Fruit fly (Drosophila melanogaster) whole organism, pupa: ENCODE measurements around the gene CG31525.
A peak's percentile ranks its signal among the peaks of the same experiment; 100 is the strongest.

ENCODE experiments used
- CG10348 ChIP-seq: fragments of 200-800 bp; sonication (Bioruptor generic); IDR thresholded peaks from 2 replicates; pipeline ENCODE4 v1.3.6; 2022; ENCODE audit warnings: missing biosample characterization, missing genetic modification characterization
- CG12605 ChIP-seq: fragments of 200-800 bp; sonication (Bioruptor generic); IDR thresholded peaks from 2 replicates; pipeline ENCODE4 v1.3.6; 2022; ENCODE audit warnings: missing biosample characterization, missing genetic modification characterization
- CG13204 ChIP-seq: fragments of 200-800 bp; sonication (Bioruptor generic); optimal IDR thresholded peaks from 2 replicates; lab custom pipeline; 2018; ENCODE audit warnings: missing biosample characterization, mild to moderate bottlenecking, missing genetic modification characterization, moderate library complexity
- CG14655 ChIP-seq: fragments of 200-800 bp; sonication (Bioruptor generic); optimal IDR thresholded peaks from 3 replicates; lab custom pipeline; 2017; ENCODE audit warnings: mild to moderate bottlenecking, missing biosample characterization, missing genetic modification reagents, missing genetic modification characterization
- CG15710 ChIP-seq: fragments of 200-800 bp; sonication (Bioruptor generic); optimal IDR thresholded peaks from 2 replicates; lab custom pipeline; 2018; ENCODE audit warnings: missing biosample characterization, mild to moderate bottlenecking, missing genetic modification characterization, moderate library complexity
- CG17806 ChIP-seq: fragments of 200-800 bp; sonication (Bioruptor generic); optimal IDR thresholded peaks from 2 replicates; lab custom pipeline; 2018; ENCODE audit warnings: missing biosample characterization, mild to moderate bottlenecking, missing genetic modification characterization, moderate library complexity
- CG32121 ChIP-seq: fragments of 200-800 bp; sonication (Bioruptor generic); IDR thresholded peaks from 2 replicates; pipeline ENCODE4 v1.3.6; 2022; ENCODE audit warnings: missing biosample characterization, missing genetic modification characterization
- CG34367 ChIP-seq: fragments of 200-800 bp; sonication (Bioruptor generic); optimal IDR thresholded peaks from 2 replicates; lab custom pipeline; 2018; ENCODE audit warnings: missing biosample characterization, mild to moderate bottlenecking, missing genetic modification characterization
- CG4496 ChIP-seq: fragments of 200-800 bp; sonication (Bioruptor generic); IDR thresholded peaks from 3 replicates; pipeline ENCODE4 v1.3.6; 2022; ENCODE audit warnings: missing biosample characterization, missing genetic modification characterization
- CG8159 ChIP-seq: fragments of 200-800 bp; sonication (Bioruptor generic); optimal IDR thresholded peaks from 3 replicates; lab custom pipeline; 2018; ENCODE audit warnings: missing biosample characterization, mild to moderate bottlenecking, missing genetic modification characterization, moderate library complexity
- CG8301 ChIP-seq: fragments of 200-800 bp; sonication (Bioruptor generic); optimal IDR thresholded peaks from 2 replicates; lab custom pipeline; 2018; ENCODE audit warnings: missing biosample characterization, mild to moderate bottlenecking, missing genetic modification characterization
- CG9948 ChIP-seq: fragments of 200-800 bp; sonication (Bioruptor generic); optimal IDR thresholded peaks from 2 replicates; lab custom pipeline; 2018; ENCODE audit warnings: missing biosample characterization, mild to moderate bottlenecking, missing genetic modification characterization, moderate library complexity
- D1 ChIP-seq: fragments of 200-800 bp; sonication (Bioruptor generic); optimal IDR thresholded peaks from 2 replicates; lab custom pipeline; 2018; ENCODE audit warnings: missing biosample characterization, mild to moderate bottlenecking, missing genetic modification characterization, moderate library complexity
- EcR ChIP-seq: fragments of 200-800 bp; sonication (Bioruptor generic); optimal IDR thresholded peaks from 3 replicates; lab custom pipeline; 2019; ENCODE audit warnings: missing biosample characterization, missing genetic modification characterization, mild to moderate bottlenecking, moderate library complexity, missing genetic modification reagents
- Ets98B ChIP-seq: fragments of 200-800 bp; sonication (Bioruptor generic); IDR thresholded peaks from 2 replicates; pipeline ENCODE4 v1.3.6; 2022; ENCODE audit warnings: missing biosample characterization, missing genetic modification characterization
- Pif1A ChIP-seq: fragments of 200-800 bp; sonication (Bioruptor generic); optimal IDR thresholded peaks from 3 replicates; lab custom pipeline; 2016; ENCODE audit warnings: missing biosample characterization, missing genetic modification characterization
- Pif1B ChIP-seq: fragments of 200-800 bp; sonication (Bioruptor generic); optimal IDR thresholded peaks from 3 replicates; lab custom pipeline; 2016; ENCODE audit warnings: missing biosample characterization, missing genetic modification characterization
- Snoo ChIP-seq: fragments of 200-800 bp; sonication (Bioruptor generic); optimal IDR thresholded peaks from 3 replicates; lab custom pipeline; 2017; ENCODE audit warnings: missing biosample characterization, mild to moderate bottlenecking, missing genetic modification characterization, inconsistent platforms
- fd96Ca ChIP-seq: fragments of 200-800 bp; sonication (Bioruptor generic); IDR thresholded peaks from 3 replicates; pipeline ENCODE4 v1.3.6; 2022; ENCODE audit warnings: missing biosample characterization, missing genetic modification characterization
- gl ChIP-seq: fragments of 200-800 bp; sonication (Bioruptor generic); optimal IDR thresholded peaks from 2 replicates; lab custom pipeline; 2018; ENCODE audit warnings: missing biosample characterization, mild to moderate bottlenecking, missing genetic modification characterization
- rn ChIP-seq: fragments of 200-800 bp; sonication (Bioruptor generic); IDR thresholded peaks from 2 replicates; pipeline ENCODE4 v1.3.6; 2022; ENCODE audit warnings: missing biosample characterization, missing genetic modification characterization

CG31525 gene

DNA sequence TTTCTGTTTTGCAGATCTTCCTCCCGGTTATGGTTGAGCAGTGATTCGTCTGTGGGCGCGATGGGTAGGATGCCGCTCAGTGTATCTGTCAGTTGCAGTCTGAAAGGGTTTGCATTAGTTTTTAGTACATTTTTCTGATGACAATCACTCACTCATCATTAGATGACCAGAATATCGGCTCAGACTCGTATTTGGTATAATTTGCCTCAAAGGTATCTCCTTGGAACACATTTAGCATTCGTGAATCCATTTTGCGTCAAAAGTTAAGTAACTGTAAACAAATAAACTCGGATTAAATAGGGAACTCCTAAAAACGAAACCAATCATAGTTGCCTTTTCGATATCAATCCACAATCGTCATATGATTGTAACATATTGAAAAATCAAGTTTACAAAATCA is at the start of gene CG31525:
CG31525 (plus strand) TSS at position 301 of the 400 bp plus-strand sequence.
- no peak for TF ChIP-seq CG8159
- TF ChIP-seq CG8301 (tag; lab: Kevin White, UChicago) = no peak
- no peak for TF ChIP-seq CG12605
- TF ChIP-seq CG32121 (GFP tag; lab: Robert Waterston, UW) = no peak
- no peak for TF ChIP-seq Snoo (tag; lab: Kevin White, UChicago)
- no peak for TF ChIP-seq Pif1A (GFP tag; lab: Kevin White, UChicago)
- no peak for TF ChIP-seq gl (tag; lab: Kevin White, UChicago)
- TF ChIP-seq EcR = no peak
- TF ChIP-seq Pif1B (GFP tag; lab: Kevin White, UChicago) = no peak
- no peak for TF ChIP-seq fd96Ca
- TF ChIP-seq CG34367 (tag; lab: Kevin White, UChicago) = no peak
- no peak for TF ChIP-seq Ets98B (GFP tag; lab: Robert Waterston, UW)
- TF ChIP-seq CG15710 (tag; lab: Kevin White, UChicago) = no peak
- TF ChIP-seq CG13204 (GFP tag; lab: Kevin White, UChicago) = no peak
- no peak for TF ChIP-seq CG10348 (GFP tag; lab: Robert Waterston, UW)
- TF ChIP-seq D1 (tag; lab: Kevin White, UChicago) = no peak
- TF ChIP-seq CG4496 (GFP tag; lab: Robert Waterston, UW) = no peak
- TF ChIP-seq CG14655 = no peak
- no peak for TF ChIP-seq CG17806
- TF ChIP-seq CG9948 (tag; lab: Kevin White, UChicago) = no peak

DNA sequence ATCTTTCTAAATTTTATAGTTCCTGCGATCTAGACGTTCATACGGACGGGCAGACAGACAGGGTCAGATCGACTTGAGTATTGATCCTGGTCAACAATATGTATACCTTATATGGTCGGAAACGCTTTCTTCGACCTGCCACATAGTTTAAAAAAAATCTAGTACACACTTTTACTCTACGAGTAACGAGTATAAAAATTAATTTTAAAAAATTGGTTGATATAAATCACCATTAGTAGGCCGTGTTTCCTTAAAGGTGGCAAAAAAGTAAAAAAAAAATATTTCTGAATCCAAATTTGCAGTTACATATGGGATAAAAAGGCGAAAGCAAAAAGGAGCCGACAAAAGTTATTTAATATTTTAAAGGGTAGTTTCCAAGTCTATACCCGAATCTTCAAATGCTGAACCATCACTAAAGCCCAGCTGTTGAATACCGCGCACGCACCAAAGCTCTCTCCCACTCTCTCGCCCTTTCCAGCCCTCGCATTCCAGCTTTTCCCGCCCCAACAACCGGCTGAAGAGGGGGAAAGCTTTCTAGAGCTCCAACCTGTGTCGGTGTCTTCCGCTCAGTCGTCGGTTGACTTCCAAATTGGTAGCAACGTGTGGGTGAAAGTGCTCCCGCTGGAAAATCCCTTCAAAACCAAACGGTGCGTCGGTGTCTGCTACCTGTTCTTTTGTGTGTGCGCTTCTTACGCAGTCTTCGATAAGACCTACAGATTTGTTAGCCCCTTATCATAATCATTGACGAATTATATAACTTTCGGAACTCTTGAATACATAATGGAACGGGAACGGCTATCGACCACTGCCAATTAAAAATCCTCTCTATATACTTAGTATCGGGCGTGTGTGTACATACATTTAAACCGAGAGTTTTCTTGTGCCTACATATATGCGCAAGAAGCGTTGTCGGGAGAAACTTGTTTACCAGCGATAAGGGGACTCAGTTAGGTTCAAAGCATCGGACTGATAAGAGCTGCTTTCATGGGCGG is 48.2 kb upstream of the CG31525 start, which contains the start of gene Sfxn1-3:
Sfxn1-3 (plus strand) TSS at position 238 of the 992 bp plus-strand sequence.
- TF ChIP-seq rn (GFP tag; lab: Robert Waterston, UW) = no peak
- TF ChIP-seq fd96Ca = no peak
- TF ChIP-seq CG15710 (tag; lab: Kevin White, UChicago) = no peak
- no peak for TF ChIP-seq CG14655
- peak; percentile 54 for TF ChIP-seq Pif1B (GFP tag; lab: Kevin White, UChicago)
- no peak for TF ChIP-seq CG9948 (tag; lab: Kevin White, UChicago)
- no peak for TF ChIP-seq CG13204 (GFP tag; lab: Kevin White, UChicago)
- peak; percentile 82 for TF ChIP-seq EcR
- peak; percentile 5 for TF ChIP-seq CG17806
- TF ChIP-seq Ets98B (GFP tag; lab: Robert Waterston, UW) = no peak; the same call in 1 of the 2 replicates
- TF ChIP-seq gl (tag; lab: Kevin White, UChicago) = peak; percentile 13
- no peak for TF ChIP-seq CG10348 (GFP tag; lab: Robert Waterston, UW)
- no peak for TF ChIP-seq CG32121 (GFP tag; lab: Robert Waterston, UW)
- TF ChIP-seq CG8301 (tag; lab: Kevin White, UChicago) = no peak
- TF ChIP-seq CG12605 = peak; percentile 53; the same call in 1 of the 2 replicates
- TF ChIP-seq Pif1A (GFP tag; lab: Kevin White, UChicago) = no peak
- peak; percentile 67 for TF ChIP-seq D1 (tag; lab: Kevin White, UChicago)
- peak; percentile 39 for TF ChIP-seq Snoo (tag; lab: Kevin White, UChicago)
- no peak for TF ChIP-seq CG34367 (tag; lab: Kevin White, UChicago)
- TF ChIP-seq, all 21 proteins: peak for 7

DNA sequence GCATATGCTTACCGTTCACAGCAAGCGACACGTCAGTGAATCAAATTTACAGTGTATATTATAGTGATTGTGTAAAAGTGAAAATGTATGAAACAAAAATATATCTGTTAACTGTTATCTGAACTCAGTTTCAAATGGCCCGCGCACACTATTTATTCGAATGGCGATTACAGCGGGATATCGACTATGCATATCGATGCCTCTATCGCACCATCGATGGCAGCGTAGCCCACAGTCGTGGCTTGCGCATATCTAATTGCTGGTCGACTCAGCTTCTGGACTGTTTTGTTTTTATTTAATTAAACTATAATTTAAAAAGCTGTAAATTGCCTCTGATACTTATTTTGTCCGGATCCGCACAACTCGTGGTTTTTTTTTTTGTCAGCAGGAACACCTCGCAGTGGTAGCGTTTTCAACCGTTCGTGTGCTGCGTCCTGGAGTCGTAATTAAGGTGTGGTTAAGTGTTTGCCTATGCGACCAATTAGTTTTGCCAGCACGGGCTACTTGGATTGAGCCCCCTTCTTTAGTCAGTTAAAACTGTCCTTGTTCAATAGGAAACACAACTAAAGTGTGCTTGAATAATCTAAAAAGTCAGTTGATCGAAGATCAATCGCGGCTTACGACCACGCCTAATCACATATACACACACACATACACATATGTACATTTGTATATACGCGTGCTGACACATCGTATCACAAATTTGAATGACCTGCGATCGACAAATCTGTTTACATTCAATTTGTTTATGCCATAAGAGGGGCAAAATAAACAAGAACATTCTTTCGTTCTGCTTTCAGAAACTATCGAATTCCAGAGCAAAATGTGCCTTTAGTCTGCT is 45.5 kb upstream of the CG31525 start, which contains the start of gene Cont:
Cont (plus strand) TSS at position 228 of the 841 bp plus-strand sequence.
- TF ChIP-seq CG4496 (GFP tag; lab: Robert Waterston, UW) (no peak), Pif1A (GFP tag; lab: Kevin White, UChicago) (no peak), CG32121 (GFP tag; lab: Robert Waterston, UW) (no peak), CG13204 (GFP tag; lab: Kevin White, UChicago) (no peak), gl (tag; lab: Kevin White, UChicago) (no peak), CG15710 (tag; lab: Kevin White, UChicago) (no peak), D1 (tag; lab: Kevin White, UChicago) (no peak), CG10348 (GFP tag; lab: Robert Waterston, UW) (no peak), CG14655 (no peak), Pif1B (GFP tag; lab: Kevin White, UChicago) (no peak), CG34367 (tag; lab: Kevin White, UChicago) (no peak), CG17806 (no peak), rn (GFP tag; lab: Robert Waterston, UW) (no peak)

DNA sequence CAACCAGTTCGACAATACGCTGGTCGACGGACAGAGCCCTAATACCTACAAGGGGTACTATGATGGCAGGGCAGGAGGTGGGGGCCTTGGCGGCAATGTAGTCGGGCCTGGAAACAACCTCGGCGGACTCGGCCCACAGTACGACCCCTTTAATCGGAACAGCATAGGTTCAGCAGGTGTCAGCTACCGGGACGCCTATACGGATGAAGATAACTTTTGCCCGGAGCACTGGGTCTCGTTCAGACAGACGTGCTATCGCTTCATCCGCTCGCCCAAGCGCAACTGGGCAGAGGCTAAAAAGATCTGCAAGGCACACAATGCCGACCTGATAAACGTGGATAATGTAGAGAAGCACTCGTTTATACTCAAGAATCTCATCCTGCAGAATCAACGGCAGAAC is 44.7 kb upstream of the CG31525 start:
- TF ChIP-seq CG34367 (tag; lab: Kevin White, UChicago) (no peak), fd96Ca (no peak), CG10348 (GFP tag; lab: Robert Waterston, UW) (no peak), Pif1A (GFP tag; lab: Kevin White, UChicago) (no peak)

DNA sequence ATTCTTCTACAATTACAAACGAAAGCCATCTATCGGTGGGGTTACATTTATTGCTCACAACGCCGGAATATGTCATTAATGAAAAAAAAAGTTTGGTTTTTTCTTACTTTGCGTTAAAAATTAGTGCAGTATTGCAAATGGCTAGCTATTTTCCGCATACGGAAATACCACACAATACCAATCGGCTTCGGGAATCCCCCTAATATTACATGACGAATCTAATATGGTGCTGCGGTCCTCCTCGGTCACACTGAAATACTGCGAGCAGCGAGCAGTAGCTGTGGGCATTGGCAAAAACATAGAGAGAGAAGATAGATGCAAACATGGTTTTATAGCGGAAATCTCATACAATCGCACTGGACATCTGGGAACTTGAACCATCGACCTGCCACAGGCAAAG is 39.3 kb upstream of the CG31525 start, which contains the start of gene tub:
tub (plus strand) TSS at position 253 of the 400 bp plus-strand sequence.
- TF ChIP-seq CG12605 (no peak), Ets98B (GFP tag; lab: Robert Waterston, UW) (peak; percentile 15; the same call in 1 of the 2 replicates), CG32121 (GFP tag; lab: Robert Waterston, UW) (peak; percentile 29), CG13204 (GFP tag; lab: Kevin White, UChicago) (no peak), CG9948 (tag; lab: Kevin White, UChicago) (no peak), rn (GFP tag; lab: Robert Waterston, UW) (no peak), CG8159 (no peak), EcR (peak; percentile 8), CG8301 (tag; lab: Kevin White, UChicago) (no peak), CG17806 (no peak), gl (tag; lab: Kevin White, UChicago) (no peak), CG10348 (GFP tag; lab: Robert Waterston, UW) (no peak), CG4496 (GFP tag; lab: Robert Waterston, UW) (peak; percentile 29; the same call in 1 of the 3 replicates), Pif1A (GFP tag; lab: Kevin White, UChicago) (no peak), Pif1B (GFP tag; lab: Kevin White, UChicago) (no peak), CG34367 (tag; lab: Kevin White, UChicago) (peak; percentile 1), Snoo (tag; lab: Kevin White, UChicago) (peak; percentile 24), D1 (tag; lab: Kevin White, UChicago) (no peak), CG15710 (tag; lab: Kevin White, UChicago) (peak; percentile 16)
